Comparison of ENCODE assay signal across 5 fruit fly cellular contexts in the genomic region with DNA sequence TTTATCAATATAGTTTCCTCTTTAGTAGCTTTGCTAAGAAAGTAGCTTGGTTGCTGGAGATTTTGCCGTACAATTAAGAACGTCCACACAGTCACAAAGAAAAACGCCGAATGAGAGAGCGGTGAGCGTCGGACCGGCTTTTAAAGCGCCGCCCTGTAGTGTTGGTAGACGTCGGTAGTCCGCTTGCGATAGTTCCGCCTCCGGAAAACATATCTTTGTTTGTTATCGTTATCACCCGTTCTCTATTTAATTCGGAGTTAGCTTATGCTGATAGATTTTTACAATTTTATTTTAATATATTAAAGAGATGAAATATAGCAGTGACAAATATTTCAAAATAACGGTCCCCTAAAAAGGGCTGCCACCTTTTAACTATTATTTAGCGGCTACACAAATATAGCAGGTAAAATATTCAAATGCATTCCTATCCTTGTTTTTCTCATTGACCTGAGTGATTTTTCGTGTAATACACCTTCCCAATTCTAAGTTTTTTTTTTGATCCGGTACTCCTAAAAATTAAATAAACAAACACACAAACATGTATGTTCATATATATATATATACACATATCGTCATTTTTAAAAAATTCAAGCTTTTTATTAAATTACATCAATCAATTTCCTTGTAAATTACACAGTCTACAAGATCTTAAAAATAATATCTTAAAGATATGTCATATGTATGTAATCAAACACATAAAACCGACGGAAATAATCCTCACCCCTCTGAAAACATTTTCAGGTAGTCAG.
A peak's percentile ranks its signal among the peaks of the same experiment; 100 is the strongest.
TF ChIP-seq lines count a peak whose summit lies in the region.

A gene (minus strand): TSS at position 119 of the 749 bp plus-strand sequence.

TF ChIP-seq in whole organism, adult, 20 proteins besides CTCF, POLR2A, EP300 and RAD21 (continued from another document):
- TF ChIP-seq bab1 (GFP tag; optimal IDR thresholded peaks at IDR 0.05; lab: Kevin White, UChicago) (peak; percentile 72), Clk (GFP tag; optimal IDR thresholded peaks at IDR 0.05; lab: Kevin White, UChicago) (no peak), CG7101 (tag; optimal IDR thresholded peaks at IDR 0.05; lab: Kevin White, UChicago) (peak; percentile 72), cic (GFP tag; optimal IDR thresholded peaks at IDR 0.05; lab: Kevin White, UChicago) (peak; percentile 41)

TF ChIP-seq in whole organism, embryonic, 481 proteins besides CTCF, POLR2A, EP300 and RAD21 (continued from another document and continues in another):
- peak; percentile 80 for TF ChIP-seq CG8290 (GFP tag; optimal IDR thresholded peaks at IDR 0.05; lab: Kevin White, UChicago)
- TF ChIP-seq CG8290 (tag; optimal IDR thresholded peaks at IDR 0.05; lab: Kevin White, UChicago) = peak; percentile 72 to 79
- TF ChIP-seq CG14965 (GFP tag; optimal IDR thresholded peaks at IDR 0.05; lab: Kevin White, UChicago; ENCODE audit: borderline replicate concordance) = no peak
- peak; percentile 51 for TF ChIP-seq pum (GFP tag; optimal IDR thresholded peaks at IDR 0.05; lab: Kevin White, UChicago)
- TF ChIP-seq CG11085 (GFP tag; IDR thresholded peaks at IDR 0.05; lab: Robert Waterston, UW) = no peak
- TF ChIP-seq CG17802 (tag; optimal IDR thresholded peaks at IDR 0.05; lab: Kevin White, UChicago) = no peak
- TF ChIP-seq Myb (GFP tag; optimal IDR thresholded peaks at IDR 0.05; lab: Kevin White, UChicago) = peak; percentile 15
- TF ChIP-seq NC2α (GFP tag; optimal IDR thresholded peaks at IDR 0.05; lab: Kevin White, UChicago) = peak; percentile 82
- TF ChIP-seq Asciz (GFP tag; optimal IDR thresholded peaks at IDR 0.05; lab: Kevin White, UChicago) = peak; percentile 1
- TF ChIP-seq CG12942 (GFP tag; optimal IDR thresholded peaks at IDR 0.05; lab: Kevin White, UChicago) = peak; percentile 50
- TF ChIP-seq maf-S (GFP tag; optimal IDR thresholded peaks at IDR 0.05; lab: Kevin White, UChicago) = peak; percentile 23
- TF ChIP-seq CG16863 (GFP tag; optimal IDR thresholded peaks at IDR 0.05; lab: Kevin White, UChicago) = peak; percentile 37
- peak; percentile 49 for TF ChIP-seq CoRest (tag; optimal IDR thresholded peaks at IDR 0.05; lab: Kevin White, UChicago)
- peak; percentile 49 for TF ChIP-seq E2f1 (GFP tag; IDR thresholded peaks at IDR 0.05; lab: Robert Waterston, UW)
- TF ChIP-seq Vsx1 (GFP tag; optimal IDR thresholded peaks at IDR 0.05; lab: Kevin White, UChicago) = peak; percentile 16
- peak; percentile 28 for TF ChIP-seq CG3163 (GFP tag; optimal IDR thresholded peaks at IDR 0.05; lab: Kevin White, UChicago)
- peak; percentile 56 for TF ChIP-seq tup (GFP tag; optimal IDR thresholded peaks at IDR 0.05; lab: Kevin White, UChicago)
- peak; percentile 6 for TF ChIP-seq CG17912 (GFP tag; optimal IDR thresholded peaks at IDR 0.05; lab: Kevin White, UChicago)
- peak; percentile 57 for TF ChIP-seq E2f2 (GFP tag; IDR thresholded peaks at IDR 0.05; lab: Robert Waterston, UW)
- peak; percentile 48 for TF ChIP-seq PHDP (tag; optimal IDR thresholded peaks at IDR 0.05; lab: Kevin White, UChicago)
- TF ChIP-seq vvl (GFP tag; IDR thresholded peaks at IDR 0.05; lab: Robert Waterston, UW) = peak; percentile 88
- no peak for TF ChIP-seq nerfin-1 (tag; optimal IDR thresholded peaks at IDR 0.05; lab: Kevin White, UChicago)
- peak; percentile 71 for TF ChIP-seq CG13894 (tag; optimal IDR thresholded peaks at IDR 0.05; lab: Kevin White, UChicago)
- TF ChIP-seq CG1832 (GFP tag; optimal IDR thresholded peaks at IDR 0.05; lab: Kevin White, UChicago) = no peak
- peak; percentile 53 for TF ChIP-seq CG9727 (GFP tag; optimal IDR thresholded peaks at IDR 0.05; lab: Kevin White, UChicago)
- TF ChIP-seq Kr (GFP tag; optimal IDR thresholded peaks at IDR 0.05; lab: Kevin White, UChicago) = peak; percentile 23
- peak; percentile 83; the same call in 1 of the 2 replicates for TF ChIP-seq slbo (GFP tag; IDR thresholded peaks at IDR 0.05; lab: Robert Waterston, UW)
- peak; percentile 88 for TF ChIP-seq BEAF-32 (GFP tag; optimal IDR thresholded peaks at IDR 0.05; lab: Kevin White, UChicago)
- TF ChIP-seq luna (GFP tag; optimal IDR thresholded peaks at IDR 0.05; lab: Kevin White, UChicago) = peak; percentile 17

TF ChIP-seq in whole organism, prepupa, 60 proteins besides CTCF, POLR2A, EP300 and RAD21 (continued from another document and continues in another):
- TF ChIP-seq cyc (GFP tag; optimal IDR thresholded peaks at IDR 0.05; lab: Kevin White, UChicago) (peak; percentile 58), fkh (GFP tag; optimal IDR thresholded peaks at IDR 0.05; lab: Kevin White, UChicago) (no peak), spab (GFP tag; optimal IDR thresholded peaks at IDR 0.05; lab: Kevin White, UChicago) (peak; percentile 20), Ets21C (GFP tag; optimal IDR thresholded peaks at IDR 0.05; lab: Kevin White, UChicago) (peak; percentile 38), Ets96B (tag; optimal IDR thresholded peaks at IDR 0.05; lab: Kevin White, UChicago) (no peak), CG6808 (GFP tag; optimal IDR thresholded peaks at IDR 0.05; lab: Kevin White, UChicago) (peak; percentile 13), dac (GFP tag; optimal IDR thresholded peaks at IDR 0.05; lab: Kevin White, UChicago) (no peak), vri (GFP tag; optimal IDR thresholded peaks at IDR 0.05; lab: Kevin White, UChicago) (peak; percentile 56), CG6276 (GFP tag; optimal IDR thresholded peaks at IDR 0.05; lab: Kevin White, UChicago) (peak; percentile 5), salr (GFP tag; optimal IDR thresholded peaks at IDR 0.05; lab: Kevin White, UChicago) (no peak), Hr39 (GFP tag; optimal IDR thresholded peaks at IDR 0.05; lab: Kevin White, UChicago) (peak; percentile 19), Met (GFP tag; optimal IDR thresholded peaks at IDR 0.05; lab: Kevin White, UChicago) (peak; percentile 65), svp (GFP tag; lab: Kevin White, UChicago) (peak; percentile 76), CG6792 (GFP tag; optimal IDR thresholded peaks at IDR 0.05; lab: Kevin White, UChicago) (peak; percentile 41), CG31627 (GFP tag; optimal IDR thresholded peaks at IDR 0.05; lab: Kevin White, UChicago) (peak; percentile 53), CG11294 (GFP tag; IDR thresholded peaks at IDR 0.05; lab: Robert Waterston, UW) (no peak), fd59A (GFP tag; optimal IDR thresholded peaks at IDR 0.05; lab: Kevin White, UChicago) (no peak), CG11902 (GFP tag; optimal IDR thresholded peaks at IDR 0.05; lab: Kevin White, UChicago) (no peak), eg (GFP tag; IDR thresholded peaks at IDR 0.05; lab: Robert Waterston, UW) (no peak), CG8319 (GFP tag; optimal IDR thresholded peaks at IDR 0.05; lab: Kevin White, UChicago) (peak; percentile 16), CG3032 (tag; optimal IDR thresholded peaks at IDR 0.05; lab: Kevin White, UChicago) (peak; percentile 37), CG6854 (GFP tag; optimal IDR thresholded peaks at IDR 0.05; lab: Kevin White, UChicago) (peak; percentile 48), dsx (GFP tag; optimal IDR thresholded peaks at IDR 0.05; lab: Kevin White, UChicago; ENCODE audit: poor library complexity, severe bottlenecking) (peak; percentile 44), fd85E (GFP tag; optimal IDR thresholded peaks at IDR 0.05; lab: Kevin White, UChicago) (peak; percentile 28), CG32006 (GFP tag; optimal IDR thresholded peaks at IDR 0.05; lab: Kevin White, UChicago) (no peak), Gug (GFP tag; IDR thresholded peaks at IDR 0.05; lab: Robert Waterston, UW) (no peak), CG8119 (GFP tag; IDR thresholded peaks at IDR 0.05; lab: Robert Waterston, UW) (no peak), Lpt (GFP tag; optimal IDR thresholded peaks at IDR 0.05; lab: Kevin White, UChicago) (no peak), pdm3 (GFP tag; optimal IDR thresholded peaks at IDR 0.05; lab: Kevin White, UChicago) (peak; percentile 46), Eip75B (GFP tag; optimal IDR thresholded peaks at IDR 0.05; lab: Kevin White, UChicago) (no peak), Sox14 (GFP tag; optimal IDR thresholded peaks at IDR 0.05; lab: Kevin White, UChicago) (peak; percentile 49)

TF ChIP-seq in whole organism, pupa, 21 proteins besides CTCF, POLR2A, EP300 and RAD21 (continued from another document):
- peak; percentile 0 for TF ChIP-seq CG9948 (tag; optimal IDR thresholded peaks at IDR 0.05; lab: Kevin White, UChicago)
- peak; percentile 20; the same call in 1 of the 2 replicates for TF ChIP-seq CG32121 (GFP tag; IDR thresholded peaks at IDR 0.05; lab: Robert Waterston, UW)

TF ChIP-seq in whole organism, wandering third instar larva, 38 proteins besides CTCF, POLR2A, EP300 and RAD21 (continued from another document):
- TF ChIP-seq woc (GFP tag; optimal IDR thresholded peaks at IDR 0.05; lab: Kevin White, UChicago) (peak; percentile 22), brk (GFP tag; optimal IDR thresholded peaks at IDR 0.05; lab: Kevin White, UChicago) (peak; percentile 56), jim (GFP tag; optimal IDR thresholded peaks at IDR 0.05; lab: Kevin White, UChicago) (peak; percentile 76), dl (GFP tag; optimal IDR thresholded peaks at IDR 0.05; lab: Kevin White, UChicago; ENCODE audit: insufficient read depth in 1 of 2, partially characterized antibody in 2 of 2) (no peak), br (GFP tag; optimal IDR thresholded peaks at IDR 0.05; lab: Kevin White, UChicago) (peak; percentile 70), Hnf4 (GFP tag; optimal IDR thresholded peaks at IDR 0.05; lab: Kevin White, UChicago) (peak; percentile 81), Sp1 (GFP tag; optimal IDR thresholded peaks at IDR 0.05; lab: Kevin White, UChicago) (peak; percentile 62), Rel (GFP tag; optimal IDR thresholded peaks at IDR 0.05; lab: Kevin White, UChicago) (no peak), Rel (tag; optimal IDR thresholded peaks at IDR 0.05; lab: Kevin White, UChicago) (no peak), GATAd (GFP tag; optimal IDR thresholded peaks at IDR 0.05; lab: Kevin White, UChicago) (peak; percentile 57), CG9705 (GFP tag; optimal IDR thresholded peaks at IDR 0.05; lab: Kevin White, UChicago) (peak; percentile 50), HLH106 (tag; optimal IDR thresholded peaks at IDR 0.05; lab: Kevin White, UChicago) (peak; percentile 58)
